Fruit fly (Drosophila melanogaster): ENCODE results near the gene CG5347.

Gene CG5347

dm6 chrX:14743819-14744218 is 32.8 kb upstream of the CG5347 start (continued):
- TF ChIP-seq Elba2 (GFP tag; optimal IDR thresholded peaks at IDR 0.05): no peak
- no peak for TF ChIP-seq fd102C (GFP tag; optimal IDR thresholded peaks at IDR 0.05)
- no peak for TF ChIP-seq CG4617 (GFP tag; optimal IDR thresholded peaks at IDR 0.05; ENCODE audit: borderline replicate concordance)
- no peak for TF ChIP-seq Scr (GFP tag; IDR thresholded peaks at IDR 0.05; ENCODE audit: partially characterized antibody)
- TF ChIP-seq run (tag; optimal IDR thresholded peaks at IDR 0.05): peak; percentile 24
- TF ChIP-seq CG17361 (GFP tag; IDR thresholded peaks at IDR 0.05): peak; percentile 68
- peak; percentile 5 for TF ChIP-seq Fer3 (tag; optimal IDR thresholded peaks at IDR 0.05)
- TF ChIP-seq amos (GFP tag; IDR thresholded peaks at IDR 0.05; ENCODE audit: partially characterized antibody): no peak
- TF ChIP-seq cg (GFP tag; optimal IDR thresholded peaks at IDR 0.05): no peak
- peak; percentile 24 for TF ChIP-seq Abd-B (GFP tag; optimal IDR thresholded peaks at IDR 0.05)
- TF ChIP-seq en (GFP tag; optimal IDR thresholded peaks at IDR 0.05): no peak
- TF ChIP-seq abd-A (tag; optimal IDR thresholded peaks at IDR 0.05): no peak
- no peak for TF ChIP-seq ssp (GFP tag; IDR thresholded peaks at IDR 0.05)
- TF ChIP-seq E2f2 (GFP tag; IDR thresholded peaks at IDR 0.05): peak; percentile 12; the same call in 1 of the 2 replicates
- TF ChIP-seq CG3726 (GFP tag; IDR thresholded peaks at IDR 0.05): no peak
- peak; percentile 64 for TF ChIP-seq Blimp-1 (GFP tag; optimal IDR thresholded peaks at IDR 0.05)
- TF ChIP-seq kni (GFP tag; optimal IDR thresholded peaks at IDR 0.05): no peak
- TF ChIP-seq Sox100B (GFP tag; optimal IDR thresholded peaks at IDR 0.05): peak; percentile 74
- no peak for TF ChIP-seq CG30020 (tag; optimal IDR thresholded peaks at IDR 0.05)
- no peak for TF ChIP-seq stwl (tag; optimal IDR thresholded peaks at IDR 0.05)
- no peak for TF ChIP-seq ERR (GFP tag; optimal IDR thresholded peaks at IDR 0.05)
- no peak for TF ChIP-seq bab2 (GFP tag; optimal IDR thresholded peaks at IDR 0.05)
- TF ChIP-seq D19A (tag; optimal IDR thresholded peaks at IDR 0.05): peak; percentile 53
- TF ChIP-seq al (GFP tag; IDR thresholded peaks at IDR 0.05): no peak
- peak; percentile 64 for TF ChIP-seq CG6689 (GFP tag; IDR thresholded peaks at IDR 0.05)
- TF ChIP-seq CG12299 (tag; optimal IDR thresholded peaks at IDR 0.05): no peak
- TF ChIP-seq CG4854 (GFP tag; optimal IDR thresholded peaks at IDR 0.05): no peak
- TF ChIP-seq pho (GFP tag; optimal IDR thresholded peaks at IDR 0.05): no peak
- no peak for TF ChIP-seq CkIIα-i1 (GFP tag; IDR thresholded peaks at IDR 0.05)
- peak; percentile 65 for TF ChIP-seq grau (tag; optimal IDR thresholded peaks at IDR 0.05)
- TF ChIP-seq CG17359 (tag; optimal IDR thresholded peaks at IDR 0.05): peak; percentile 54
- no peak for TF ChIP-seq jumu (GFP tag; optimal IDR thresholded peaks at IDR 0.05)
- no peak for TF ChIP-seq sna (GFP tag; IDR thresholded peaks at IDR 0.05; ENCODE audit: partially characterized antibody)
- TF ChIP-seq fd64A (GFP tag; optimal IDR thresholded peaks at IDR 0.05): no peak
- TF ChIP-seq Lim3 (GFP tag; IDR thresholded peaks at IDR 0.05): no peak
- TF ChIP-seq croc (GFP tag; conservative IDR thresholded peaks at IDR 0.05): peak; percentile 55; the same call in 2 of the 3 replicates
- TF ChIP-seq CG15269 (tag; optimal IDR thresholded peaks at IDR 0.05): peak; percentile 55
- peak; percentile 21 for TF ChIP-seq Spps (tag; optimal IDR thresholded peaks at IDR 0.05)
- TF ChIP-seq cato (GFP tag; optimal IDR thresholded peaks at IDR 0.05; ENCODE audit: borderline replicate concordance): no peak
- TF ChIP-seq CG6791 (GFP tag; IDR thresholded peaks at IDR 0.05; ENCODE audit: partially characterized antibody): no peak
- peak; percentile 39 for TF ChIP-seq CG17385 (GFP tag; optimal IDR thresholded peaks at IDR 0.05)
- no peak for TF ChIP-seq CG3163 (GFP tag; optimal IDR thresholded peaks at IDR 0.05)
- TF ChIP-seq zen (tag; optimal IDR thresholded peaks at IDR 0.05): peak; percentile 75
- TF ChIP-seq Ada2b (GFP tag; IDR thresholded peaks at IDR 0.05): peak; percentile 56; the same call in 1 of the 2 replicates
- TF ChIP-seq gsb (GFP tag; IDR thresholded peaks at IDR 0.05): no peak
- no peak for TF ChIP-seq CG7271 (tag; optimal IDR thresholded peaks at IDR 0.05)
- no peak for TF ChIP-seq CG8281 (tag; optimal IDR thresholded peaks at IDR 0.05)
- TF ChIP-seq B-H2 (GFP tag; optimal IDR thresholded peaks at IDR 0.05): no peak
- TF ChIP-seq CG14710 (tag; optimal IDR thresholded peaks at IDR 0.05): peak; percentile 68
- TF ChIP-seq kah (GFP tag; optimal IDR thresholded peaks at IDR 0.05): peak; percentile 50
